Worm (Caenorhabditis elegans) whole organism, young adult: ENCODE measurements around the gene phf-5.

Experiments used
- B0261.1 ChIP-seq: sonication (generic microtip); optimal IDR thresholded peaks from 2 replicates; lab custom pipeline; 2016; ENCODE audit warnings: mild to moderate bottlenecking, missing genetic modification characterization, moderate library complexity, missing compliant biosample characterization
- C06A6.2 ChIP-seq: fragments of 200-800 bp; sonication (Bioruptor generic); conservative IDR thresholded peaks from 2 replicates; pipeline ENCODE4 v1.3.6; 2022; ENCODE audit warnings: missing genetic modification characterization, missing compliant biosample characterization
- D2030.7 ChIP-seq: fragments of 200-800 bp; sonication (Bioruptor generic); IDR thresholded peaks from 2 replicates; pipeline ENCODE4 v1.3.6; 2022; ENCODE audit warnings: missing genetic modification reagents, missing genetic modification characterization, missing compliant biosample characterization
- F33H1.4 ChIP-seq: fragments of 200-800 bp; sonication (Bioruptor generic); IDR thresholded peaks from 2 replicates; pipeline ENCODE4 v1.3.6; 2022; ENCODE audit warnings: missing genetic modification reagents, missing genetic modification characterization, missing compliant biosample characterization
- F55B11.4 ChIP-seq: sonication (generic microtip); optimal IDR thresholded peaks from 2 replicates; lab custom pipeline; 2016; ENCODE audit warnings: missing compliant biosample characterization, missing genetic modification characterization, borderline replicate concordance; ENCODE audit not compliant: insufficient read depth
- F57A8.1 ChIP-seq: fragments of 200-800 bp; sonication (Bioruptor generic); optimal IDR thresholded peaks from 2 replicates; lab custom pipeline; 2018; ENCODE audit warnings: mild to moderate bottlenecking, missing genetic modification characterization, moderate library complexity, missing compliant biosample characterization
- T26A5.8 ChIP-seq: sonication (generic microtip); optimal IDR thresholded peaks from 2 replicates; lab custom pipeline; 2016; ENCODE audit warnings: missing genetic modification characterization, missing compliant biosample characterization
- Y53F4B.3 ChIP-seq: fragments of 200-800 bp; sonication (Bioruptor generic); IDR thresholded peaks from 2 replicates; pipeline ENCODE4 v1.3.6; 2022; ENCODE audit warnings: missing genetic modification reagents, missing genetic modification characterization, missing compliant biosample characterization
- Y67H2A.10 ChIP-seq: fragments of 200-800 bp; sonication (Bioruptor generic); conservative IDR thresholded peaks from 2 replicates; pipeline ENCODE4 v1.3.6; 2022; ENCODE audit warnings: missing genetic modification reagents, missing genetic modification characterization, missing compliant biosample characterization
- Y79H2A.3 ChIP-seq: fragments of 200-800 bp; sonication (Bioruptor generic); conservative IDR thresholded peaks from 2 replicates; pipeline ENCODE4 v1.3.6; 2022; ENCODE audit warnings: missing genetic modification reagents, missing genetic modification characterization, missing compliant biosample characterization
- aptf-3 ChIP-seq: fragments of 200-800 bp; sonication (Bioruptor generic); IDR thresholded peaks from 2 replicates; pipeline ENCODE4 v1.3.6; 2022; ENCODE audit warnings: missing genetic modification characterization, missing compliant biosample characterization
- attf-3 ChIP-seq: fragments of 200-800 bp; sonication (Bioruptor generic); conservative IDR thresholded peaks from 2 replicates; pipeline ENCODE4 v1.3.6; 2022; ENCODE audit warnings: missing genetic modification reagents, missing genetic modification characterization, missing compliant biosample characterization
- ceh-27 ChIP-seq: fragments of 200-800 bp; sonication (Bioruptor generic); optimal IDR thresholded peaks from 2 replicates; lab custom pipeline; 2018; ENCODE audit warnings: mild to moderate bottlenecking, missing genetic modification characterization, moderate library complexity, missing compliant biosample characterization
- ceh-79 ChIP-seq: sonication (generic microtip); optimal IDR thresholded peaks from 2 replicates; lab custom pipeline; 2017; ENCODE audit warnings: mild to moderate bottlenecking, missing genetic modification characterization, missing compliant biosample characterization
- chd-7 ChIP-seq: sonication (generic microtip); optimal IDR thresholded peaks from 2 replicates; lab custom pipeline; 2016; ENCODE audit warnings: mild to moderate bottlenecking, missing genetic modification characterization, moderate library complexity, missing compliant biosample characterization
- die-1 ChIP-seq: sonication (generic microtip); optimal IDR thresholded peaks from 2 replicates; lab custom pipeline; 2016; ENCODE audit warnings: missing genotype, mild to moderate bottlenecking, missing genetic modification characterization, missing compliant biosample characterization
- ekl-4 ChIP-seq: fragments of 200-800 bp; sonication (Bioruptor generic); IDR thresholded peaks from 2 replicates; pipeline ENCODE4 v1.3.6; 2022; ENCODE audit warnings: missing genetic modification reagents, missing genetic modification characterization, missing compliant biosample characterization
- fkh-3 ChIP-seq: sonication (generic microtip); optimal IDR thresholded peaks from 2 replicates; lab custom pipeline; 2016; ENCODE audit warnings: mild to moderate bottlenecking, missing genetic modification characterization, missing compliant biosample characterization
- him-1 ChIP-seq: sonication (generic microtip); optimal IDR thresholded peaks from 2 replicates; lab custom pipeline; 2016; ENCODE audit warnings: missing genotype, missing genetic modification reagents, missing genetic modification characterization, missing compliant biosample characterization
- hmg-1.2 ChIP-seq: fragments of 200-800 bp; sonication (Bioruptor generic); IDR thresholded peaks from 2 replicates; pipeline ENCODE4 v1.3.6; 2022; ENCODE audit warnings: missing genetic modification reagents, missing genetic modification characterization, missing compliant biosample characterization
- hmg-20 ChIP-seq: fragments of 200-800 bp; sonication (Bioruptor generic); IDR thresholded peaks from 2 replicates; pipeline ENCODE4 v1.3.6; 2022; ENCODE audit warnings: missing genetic modification reagents, missing genetic modification characterization, missing compliant biosample characterization
- lir-1 ChIP-seq: fragments of 200-800 bp; sonication (Bioruptor generic); conservative IDR thresholded peaks from 2 replicates; pipeline ENCODE4 v1.3.6; 2022; ENCODE audit warnings: missing genetic modification reagents, missing genetic modification characterization, missing compliant biosample characterization
- lsy-27 ChIP-seq: sonication (generic microtip); optimal IDR thresholded peaks from 2 replicates; lab custom pipeline; 2017; ENCODE audit warnings: missing genetic modification characterization, mild to moderate bottlenecking, missing compliant biosample characterization, antibody characterized with exemption, missing genotype, borderline replicate concordance; ENCODE audit not compliant: insufficient read depth
- mel-28 ChIP-seq: sonication (generic microtip); optimal IDR thresholded peaks from 2 replicates; lab custom pipeline; 2016; ENCODE audit warnings: borderline replicate concordance, mild to moderate bottlenecking, missing genetic modification characterization, missing compliant biosample characterization
- nfya-1 ChIP-seq: sonication (generic microtip); optimal IDR thresholded peaks from 2 replicates; lab custom pipeline; 2017; ENCODE audit warnings: antibody characterized with exemption, missing compliant biosample characterization, missing genetic modification characterization, borderline replicate concordance; ENCODE audit not compliant: insufficient read depth
- nhr-120 ChIP-seq: fragments of 200-800 bp; sonication (Bioruptor generic); IDR thresholded peaks from 2 replicates; pipeline ENCODE4 v1.3.6; 2022; ENCODE audit warnings: missing genetic modification characterization, missing compliant biosample characterization
- nhr-27 ChIP-seq: fragments of 200-800 bp; sonication (Bioruptor generic); optimal IDR thresholded peaks from 2 replicates; lab custom pipeline; 2018; ENCODE audit warnings: mild to moderate bottlenecking, missing genetic modification characterization, moderate library complexity, missing compliant biosample characterization
- pha-4 ChIP-seq: fragments of 150-350 bp; sonication (generic microtip); optimal IDR thresholded peaks from 2 replicates; lab custom pipeline; 2014; ENCODE audit warnings: missing biosample characterization, missing genetic modification reagents, missing genetic modification characterization
- repo-1 ChIP-seq: sonication (generic microtip); optimal IDR thresholded peaks from 2 replicates; lab custom pipeline; 2017; ENCODE audit warnings: mild to moderate bottlenecking, missing genetic modification characterization, missing compliant biosample characterization
- rpc-1 ChIP-seq, 2 experiments: fragments of 150-350 bp in 1 of 2; sonication (generic microtip) in 1 of 2; optimal IDR thresholded peaks; 2 replicates each; lab custom pipeline; 2014 to 2018; ENCODE audit warnings: missing biosample characterization in 1 of 2, missing genetic modification characterization in 1 of 2, missing genetic modification reagents in 1 of 2, missing genotype in 1 of 2
- snpc-4 ChIP-seq, 5 experiments: fragments of 150-350 bp in 1 of 5; sonication (generic microtip) in 4 of 5; optimal IDR thresholded peaks; 2 replicates each; lab custom pipeline; 2014 to 2018; ENCODE audit warnings: missing genetic modification characterization in 5 of 5, missing biosample characterization in 3 of 5, antibody characterized with exemption in 2 of 5, mild to moderate bottlenecking in 2 of 5, missing compliant biosample characterization in 2 of 5, missing genotype in 2 of 5, moderate library complexity in 2 of 5, missing genetic modification reagents in 1 of 5
- somi-1 ChIP-seq: fragments of 200-800 bp; sonication (Bioruptor generic); optimal IDR thresholded peaks from 2 replicates; lab custom pipeline; 2018; ENCODE audit warnings: mild to moderate bottlenecking, missing genetic modification characterization, missing compliant biosample characterization
- sptf-2 ChIP-seq: fragments of 200-800 bp; sonication (Bioruptor generic); optimal IDR thresholded peaks from 2 replicates; lab custom pipeline; 2018; ENCODE audit warnings: mild to moderate bottlenecking, missing genetic modification characterization, missing compliant biosample characterization
- tbp1 ChIP-seq: fragments of 200-800 bp; sonication (Bioruptor generic); optimal IDR thresholded peaks from 2 replicates; lab custom pipeline; 2018; ENCODE audit warnings: mild to moderate bottlenecking, missing genetic modification characterization, missing compliant biosample characterization
- tlf-1 ChIP-seq: fragments of 200-800 bp; sonication (Bioruptor generic); optimal IDR thresholded peaks from 2 replicates; lab custom pipeline; 2018; ENCODE audit warnings: mild to moderate bottlenecking, missing genetic modification characterization, missing compliant biosample characterization
- zim-3 ChIP-seq: sonication (generic microtip); optimal IDR thresholded peaks from 2 replicates; lab custom pipeline; 2017; ENCODE audit warnings: mild to moderate bottlenecking, missing genetic modification characterization, moderate library complexity, missing compliant biosample characterization
- ztf-3 ChIP-seq: fragments of 200-800 bp; sonication (Bioruptor generic); optimal IDR thresholded peaks from 2 replicates; lab custom pipeline; 2018; ENCODE audit warnings: mild to moderate bottlenecking, missing genetic modification characterization, missing compliant biosample characterization

Gene phf-5

DNA sequence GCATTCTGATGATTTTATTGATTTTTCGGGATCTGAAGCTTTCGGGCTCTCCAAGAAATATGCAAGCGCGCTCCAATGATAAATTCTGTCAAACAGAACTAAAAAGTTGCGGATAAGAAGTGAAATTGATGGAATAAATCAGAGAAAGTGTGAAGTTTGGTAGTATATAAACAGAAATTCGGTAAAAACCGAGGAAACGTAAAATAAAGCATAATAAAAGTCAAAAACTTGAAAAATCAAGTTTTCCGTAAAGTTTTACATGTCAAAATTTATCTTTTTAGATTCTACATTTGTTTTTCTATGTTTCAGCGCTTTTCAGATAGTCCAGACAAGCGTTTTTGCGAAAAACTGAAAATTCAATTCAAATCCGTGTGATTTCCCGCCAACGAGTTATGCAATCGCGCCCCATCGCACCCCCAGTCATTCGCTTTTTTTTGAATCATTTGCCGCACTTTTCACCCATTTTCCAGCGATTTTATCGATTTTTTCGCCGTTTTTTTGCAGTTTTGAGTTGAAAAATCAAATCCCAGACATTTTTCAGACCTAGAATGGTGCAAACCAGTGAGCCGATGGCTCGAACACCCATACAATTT is 12.2 kb upstream of the phf-5 start, which contains the start of the genes Y54F10BM.13 and ppm-1.D (continued):
- TF ChIP-seq Y79H2A.3 (GFP tag; lab: Robert Waterston, UW) (no peak), lir-1 (GFP tag; lab: Robert Waterston, UW) (no peak), T26A5.8 (tag; lab: Kevin White, UChicago) (no peak), ceh-27 (GFP tag; lab: Kevin White, UChicago) (no peak), Y67H2A.10 (GFP tag; lab: Robert Waterston, UW) (no peak), Y53F4B.3 (GFP tag; lab: Robert Waterston, UW) (no peak), D2030.7 (GFP tag; lab: Robert Waterston, UW) (peak; percentile 55; the same call in 1 of the 2 replicates), ekl-4 (no peak), C06A6.2 (GFP tag; lab: Robert Waterston, UW) (no peak), zim-3 (tag; lab: Kevin White, UChicago) (no peak), nhr-120 (GFP tag; lab: Robert Waterston, UW) (no peak), chd-7 (tag; lab: Kevin White, UChicago) (no peak), hmg-1.2 (no peak), sptf-2 (GFP tag; lab: Kevin White, UChicago) (no peak), F55B11.4 (tag; lab: Kevin White, UChicago) (no peak), B0261.1 (no peak), repo-1 (tag; lab: Kevin White, UChicago) (no peak), die-1 (tag; lab: Kevin White, UChicago) (no peak), attf-3 (GFP tag; lab: Robert Waterston, UW) (no peak), nfya-1 (tag; lab: Kevin White, UChicago) (no peak), nhr-27 (no peak), ztf-3 (no peak), tlf-1 (GFP tag; lab: Kevin White, UChicago) (no peak), fkh-3 (tag; lab: Kevin White, UChicago) (no peak), hmg-20 (no peak), him-1 (tag; lab: Kevin White, UChicago) (no peak), tbp1 (GFP tag; lab: Kevin White, UChicago) (no peak), F33H1.4 (GFP tag; lab: Robert Waterston, UW) (no peak), rpc-1 (optimal IDR thresholded peaks at IDR 0.05; lab: Kevin White, UChicago) (no peak), rpc-1 (tag; optimal IDR thresholded peaks at IDR 0.05; lab: Kevin White, UChicago) (no peak)

- TF ChIP-seq nhr-27 (no peak), snpc-4 (GFP tag; optimal IDR thresholded peaks at IDR 0.05; lab: Kevin White, UChicago) (no peak), snpc-4 (tag; optimal IDR thresholded peaks at IDR 0.05; lab: Kevin White, UChicago) (no peak), lsy-27 (no peak), pha-4 (tag; lab: Kevin White, UChicago) (no peak), somi-1 (GFP tag; lab: Kevin White, UChicago) (no peak)
Measured at ce11 chrIII:2347291-2347690, 3.9 kb downstream of the phf-5 start, which contains the start of gene gip-1. gip-1 (plus strand) TSS chrIII:2347591.

DNA sequence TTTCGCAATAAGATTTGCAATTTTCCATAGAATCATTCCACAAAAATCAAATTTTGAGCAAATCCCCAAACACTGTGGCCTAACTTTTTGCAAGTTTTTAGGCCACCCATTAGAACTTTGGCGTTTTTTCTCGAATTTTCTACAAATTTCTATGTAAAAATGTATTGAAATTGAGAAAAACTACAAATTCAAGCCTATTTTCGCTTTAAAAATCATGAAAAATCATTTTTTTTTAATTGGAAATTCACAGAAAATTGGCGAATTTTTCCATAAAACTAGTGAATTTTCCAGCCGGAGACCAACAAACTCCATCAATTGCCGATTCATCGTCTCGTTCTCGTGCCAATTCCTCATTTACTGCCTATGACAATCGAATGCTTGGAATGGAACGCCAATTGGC is 6.6 kb downstream of the phf-5 start:
- TF ChIP-seq mel-28 (tag; lab: Kevin White, UChicago) (no peak), aptf-3 (GFP tag; lab: Robert Waterston, UW) (no peak), ceh-79 (tag; lab: Kevin White, UChicago) (no peak), F57A8.1 (no peak)
